Fruit fly (Drosophila melanogaster): ENCODE measurements around the gene RpL9.

The RpL9 gene

DNA sequence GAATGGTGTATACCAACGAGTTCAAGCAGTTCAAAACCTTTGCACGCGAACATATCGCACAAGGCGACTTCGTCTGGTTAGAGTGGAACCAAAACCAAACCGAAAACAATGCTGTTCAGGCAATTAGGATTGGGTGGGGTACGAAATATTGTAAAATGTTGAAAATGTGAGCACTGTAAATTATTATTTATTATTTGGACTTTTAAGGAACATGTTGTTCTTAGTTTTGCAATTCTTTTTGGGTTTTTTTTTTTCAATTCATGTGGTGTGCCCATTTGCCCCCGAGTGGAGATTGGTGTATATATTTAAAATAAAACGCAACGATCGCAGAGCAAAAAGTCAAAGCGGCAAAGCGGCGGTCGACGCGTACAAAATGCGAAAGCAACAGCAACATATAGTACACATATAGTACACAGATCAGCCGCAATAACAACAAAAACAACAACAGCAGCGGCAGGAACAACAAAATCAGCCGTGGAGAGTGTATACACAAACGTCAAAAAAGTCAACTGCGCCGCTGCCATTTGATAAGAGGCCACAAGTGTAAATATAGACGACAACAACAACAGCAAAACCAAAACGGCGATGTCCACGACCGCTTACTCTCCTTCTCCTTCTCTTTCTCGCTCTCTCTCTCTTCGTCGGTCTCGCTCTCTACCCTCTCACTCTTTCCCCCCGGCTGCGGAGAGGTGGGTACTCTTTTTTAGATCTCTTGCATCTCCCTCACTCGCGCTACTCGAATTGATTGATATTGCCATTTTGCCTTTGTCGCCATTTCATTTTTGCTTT lies 40.9 kb upstream of the RpL9 start (continued):
- TF ChIP-seq CG10462 (GFP tag; optimal IDR thresholded peaks at IDR 0.05) = no peak
- no peak for TF ChIP-seq CG6175 (GFP tag; IDR thresholded peaks at IDR 0.05)
- TF ChIP-seq Nf-YB (GFP tag; optimal IDR thresholded peaks at IDR 0.05) = peak; percentile 28
- TF ChIP-seq CG7271 (tag; optimal IDR thresholded peaks at IDR 0.05) = no peak
- peak; percentile 36 for TF ChIP-seq CG12219 (GFP tag; optimal IDR thresholded peaks at IDR 0.05)
- TF ChIP-seq CG34376 (GFP tag; optimal IDR thresholded peaks at IDR 0.05) = peak; percentile 67
- TF ChIP-seq CG13123 (GFP tag; optimal IDR thresholded peaks at IDR 0.05) = peak; percentile 17
- TF ChIP-seq Lim3 (GFP tag; IDR thresholded peaks at IDR 0.05) = no peak
- no peak for TF ChIP-seq Kr (GFP tag; optimal IDR thresholded peaks at IDR 0.05)
- no peak for TF ChIP-seq Opbp (GFP tag; IDR thresholded peaks at IDR 0.05; ENCODE audit: partially characterized antibody)
- no peak for TF ChIP-seq hb (GFP tag; IDR thresholded peaks at IDR 0.05; ENCODE audit: partially characterized antibody)
- 0 out of 3 replicates have a peak, but pooled peaks have one; percentile 42 for TF ChIP-seq Dbx (GFP tag; IDR thresholded peaks at IDR 0.05)
- no peak for TF ChIP-seq toy (GFP tag; IDR thresholded peaks at IDR 0.05)
- no peak for TF ChIP-seq CG5245 (GFP tag; optimal IDR thresholded peaks at IDR 0.05)
- TF ChIP-seq z (GFP tag; IDR thresholded peaks at IDR 0.05) = no peak
- TF ChIP-seq run (tag; optimal IDR thresholded peaks at IDR 0.05) = no peak
- no peak for TF ChIP-seq CG9797 (GFP tag; optimal IDR thresholded peaks at IDR 0.05)
- TF ChIP-seq Stat92E (GFP tag; optimal IDR thresholded peaks at IDR 0.05) = no peak
- no peak for TF ChIP-seq Bdp1 (GFP tag; optimal IDR thresholded peaks at IDR 0.05)
- TF ChIP-seq HLH4C (GFP tag; IDR thresholded peaks at IDR 0.05; ENCODE audit: partially characterized antibody) = no peak
- no peak for TF ChIP-seq btn (GFP tag; optimal IDR thresholded peaks at IDR 0.05)
- no peak for TF ChIP-seq Dp (GFP tag; optimal IDR thresholded peaks at IDR 0.05)
- TF ChIP-seq CG6791 (GFP tag; IDR thresholded peaks at IDR 0.05; ENCODE audit: partially characterized antibody) = no peak
- peak; percentile 40 for TF ChIP-seq mam (GFP tag; optimal IDR thresholded peaks at IDR 0.05)
- no peak for TF ChIP-seq CG17186 (GFP tag; optimal IDR thresholded peaks at IDR 0.05)
- TF ChIP-seq danr (GFP tag; IDR thresholded peaks at IDR 0.05) = no peak
- TF ChIP-seq wor (GFP tag; IDR thresholded peaks at IDR 0.05) = no peak
- no peak; the same call in 1 of the 2 replicates for TF ChIP-seq tna (GFP tag; IDR thresholded peaks at IDR 0.05; ENCODE audit: partially characterized antibody)
- no peak for TF ChIP-seq Dll (GFP tag; IDR thresholded peaks at IDR 0.05; ENCODE audit: partially characterized antibody)
- TF ChIP-seq corto (GFP tag; optimal IDR thresholded peaks at IDR 0.05) = peak; percentile 71
- peak; percentile 31 for TF ChIP-seq CG12104 (GFP tag; optimal IDR thresholded peaks at IDR 0.05)
- TF ChIP-seq Sin3A (optimal IDR thresholded peaks at IDR 0.05) = no peak
- no peak for TF ChIP-seq Rx (GFP tag; IDR thresholded peaks at IDR 0.05)
- no peak for TF ChIP-seq CG4854 (GFP tag; optimal IDR thresholded peaks at IDR 0.05)
- peak; percentile 25 for TF ChIP-seq ind (GFP tag; optimal IDR thresholded peaks at IDR 0.05)
- TF ChIP-seq sc (optimal IDR thresholded peaks at IDR 0.05) = no peak
- TF ChIP-seq sc (GFP tag; optimal IDR thresholded peaks at IDR 0.05) = no peak
- TF ChIP-seq CG18764 (GFP tag; optimal IDR thresholded peaks at IDR 0.05) = no peak
- TF ChIP-seq Chrac-16 (GFP tag; optimal IDR thresholded peaks at IDR 0.05) = peak; percentile 19
- no peak for TF ChIP-seq CG11093 (GFP tag; IDR thresholded peaks at IDR 0.05)
- peak; percentile 64 for TF ChIP-seq CG33557 (GFP tag; optimal IDR thresholded peaks at IDR 0.05)
- TF ChIP-seq CG1233 (GFP tag; optimal IDR thresholded peaks at IDR 0.05) = peak; percentile 61
- peak; percentile 15 for TF ChIP-seq unpg (GFP tag; optimal IDR thresholded peaks at IDR 0.05)
- no peak for TF ChIP-seq Spps (tag; optimal IDR thresholded peaks at IDR 0.05)
- TF ChIP-seq Optix (GFP tag; IDR thresholded peaks at IDR 0.05) = no peak
- TF ChIP-seq CG14667 (GFP tag; IDR thresholded peaks at IDR 0.05) = no peak
- TF ChIP-seq slbo (GFP tag; IDR thresholded peaks at IDR 0.05) = peak; percentile 64
- TF ChIP-seq dpn (GFP tag; optimal IDR thresholded peaks at IDR 0.05) = peak in 1 of 2 experiments; percentile 19
- peak; percentile 93 for TF ChIP-seq crol (GFP tag; IDR thresholded peaks at IDR 0.05)
- peak; percentile 7 for TF ChIP-seq YL-1 (GFP tag; optimal IDR thresholded peaks at IDR 0.05)

Data from whole organism, embryonic.